Fruit fly (Drosophila melanogaster) whole organism, adult: Measurements from ENCODE around the gene Blimp-1.
A peak's percentile ranks its signal among the peaks of the same experiment; 100 is the strongest.

Source experiments
- CG11617 ChIP-seq: fragments of 200-800 bp; sonication (Bioruptor generic); optimal IDR thresholded peaks from 2 replicates; lab custom pipeline; 2017; ENCODE audit warnings: mild to moderate bottlenecking, missing biosample characterization, missing genetic modification reagents, missing genetic modification characterization
- CG12768 ChIP-seq: fragments of 200-800 bp; sonication (Bioruptor generic); optimal IDR thresholded peaks from 2 replicates; lab custom pipeline; 2017; ENCODE audit warnings: missing biosample characterization, missing genetic modification characterization, mild to moderate bottlenecking, moderate library complexity, missing genetic modification reagents
- CG14711 ChIP-seq: fragments of 200-800 bp; sonication (Bioruptor generic); optimal IDR thresholded peaks from 2 replicates; lab custom pipeline; 2018; ENCODE audit warnings: missing biosample characterization, mild to moderate bottlenecking, missing genetic modification characterization, moderate library complexity
- CG1620 ChIP-seq: fragments of 200-800 bp; sonication (Bioruptor generic); optimal IDR thresholded peaks from 2 replicates; lab custom pipeline; 2016; ENCODE audit warnings: missing biosample characterization, missing genetic modification characterization
- CG33017 ChIP-seq: fragments of 200-800 bp; sonication (Bioruptor generic); optimal IDR thresholded peaks from 2 replicates; lab custom pipeline; 2018; ENCODE audit warnings: missing biosample characterization, mild to moderate bottlenecking, missing genetic modification characterization, moderate library complexity
- CG5204 ChIP-seq: fragments of 200-800 bp; sonication (Bioruptor generic); optimal IDR thresholded peaks from 2 replicates; lab custom pipeline; 2016; ENCODE audit warnings: missing biosample characterization, missing genetic modification characterization
- CG7045 ChIP-seq: fragments of 200-800 bp; sonication (Bioruptor generic); optimal IDR thresholded peaks from 2 replicates; lab custom pipeline; 2017; ENCODE audit warnings: missing biosample characterization, mild to moderate bottlenecking, missing genetic modification characterization
- CG7101 ChIP-seq: fragments of 200-800 bp; sonication (Bioruptor generic); optimal IDR thresholded peaks from 2 replicates; lab custom pipeline; 2018; ENCODE audit warnings: missing biosample characterization, mild to moderate bottlenecking, missing genetic modification characterization, moderate library complexity
- Clk ChIP-seq: fragments of 200-800 bp; sonication (Bioruptor generic); optimal IDR thresholded peaks from 2 replicates; lab custom pipeline; 2017; ENCODE audit warnings: missing biosample characterization, missing genetic modification characterization
- Crg-1 ChIP-seq: fragments of 200-800 bp; sonication (Bioruptor generic); optimal IDR thresholded peaks from 2 replicates; lab custom pipeline; 2016; ENCODE audit warnings: missing biosample characterization, missing genetic modification characterization
- Hr96 ChIP-seq: fragments of 200-800 bp; sonication (Bioruptor generic); optimal IDR thresholded peaks from 2 replicates; lab custom pipeline; 2016; ENCODE audit warnings: missing biosample characterization, missing genetic modification characterization
- Mnt ChIP-seq: fragments of 200-800 bp; sonication (Bioruptor generic); optimal IDR thresholded peaks from 2 replicates; lab custom pipeline; 2016; ENCODE audit warnings: missing biosample characterization, mild to moderate bottlenecking, missing genetic modification characterization
- bab1 ChIP-seq: fragments of 200-800 bp; sonication (Bioruptor generic); optimal IDR thresholded peaks from 3 replicates; lab custom pipeline; 2019; ENCODE audit warnings: missing biosample characterization, mild to moderate bottlenecking, missing genetic modification characterization, moderate library complexity
- cic ChIP-seq: fragments of 200-800 bp; sonication (Bioruptor generic); optimal IDR thresholded peaks from 2 replicates; lab custom pipeline; 2017; ENCODE audit warnings: missing biosample characterization, mild to moderate bottlenecking, missing genetic modification characterization, moderate library complexity
- cnc ChIP-seq, 2 experiments: fragments of >200 bp; optimal IDR thresholded peaks; 2 replicates each; lab custom pipeline; 2017
- kay ChIP-seq: fragments of 200-800 bp; sonication (Bioruptor generic); peaks from one replicate; lab custom pipeline; 2016; ENCODE audit warnings: missing biosample characterization, missing genetic modification characterization, borderline replicate concordance
- ovo ChIP-seq: fragments of 200-800 bp; sonication (Bioruptor generic); optimal IDR thresholded peaks from 2 replicates; lab custom pipeline; 2016; ENCODE audit warnings: missing biosample characterization, missing genetic modification characterization
- pad ChIP-seq: fragments of 200-800 bp; sonication (Bioruptor generic); optimal IDR thresholded peaks from 3 replicates; lab custom pipeline; 2017; ENCODE audit warnings: missing biosample characterization, missing genetic modification characterization, mild to moderate bottlenecking, moderate library complexity, missing genetic modification reagents
- tj ChIP-seq: fragments of 200-800 bp; sonication (Bioruptor generic); optimal IDR thresholded peaks from 3 replicates; lab custom pipeline; 2017; ENCODE audit warnings: missing biosample characterization, mild to moderate bottlenecking, missing genetic modification characterization, moderate library complexity
- toe ChIP-seq: fragments of 200-800 bp; sonication (Bioruptor generic); optimal IDR thresholded peaks from 2 replicates; lab custom pipeline; 2016; ENCODE audit warnings: missing biosample characterization, missing genetic modification characterization

Blimp-1 gene

dm6 chr3L:5665434-5665833 lies 34.7 kb downstream of the Blimp-1 start:
- TF ChIP-seq Clk (no peak), CG12768 (GFP tag; lab: Kevin White, UChicago) (peak; percentile 22), CG33017 (tag; lab: Kevin White, UChicago) (no peak), cnc (optimal IDR thresholded peaks at IDR 0.05; lab: Kevin White, UChicago) (no peak)

dm6 chr3L:5666787-5667186 lies 36.0 kb downstream of the Blimp-1 start:
- no peak for TF ChIP-seq CG14711 (tag; lab: Kevin White, UChicago)
- no peak for TF ChIP-seq CG7101
- no peak for TF ChIP-seq cic
- TF ChIP-seq CG12768 (GFP tag; lab: Kevin White, UChicago): no peak
- no peak for TF ChIP-seq CG1620 (GFP tag; lab: Kevin White, UChicago)
- no peak for TF ChIP-seq kay (GFP tag; lab: Kevin White, UChicago)
- TF ChIP-seq toe (GFP tag; lab: Kevin White, UChicago): no peak
- no peak for TF ChIP-seq pad
- no peak for TF ChIP-seq Clk
- TF ChIP-seq ovo (GFP tag; lab: Kevin White, UChicago): no peak

- TF ChIP-seq CG7045 (GFP tag; lab: Kevin White, UChicago): no peak
- no peak for TF ChIP-seq CG14711 (tag; lab: Kevin White, UChicago)
- no peak for TF ChIP-seq tj
- TF ChIP-seq CG33017 (tag; lab: Kevin White, UChicago): no peak
- TF ChIP-seq CG11617 (GFP tag; lab: Kevin White, UChicago): no peak
- no peak for TF ChIP-seq toe (GFP tag; lab: Kevin White, UChicago)
- no peak for TF ChIP-seq cnc (optimal IDR thresholded peaks at IDR 0.05; lab: Kevin White, UChicago)
- TF ChIP-seq Crg-1 (GFP tag; lab: Kevin White, UChicago): no peak
- TF ChIP-seq cic: no peak
- TF ChIP-seq Mnt (GFP tag; lab: Kevin White, UChicago): no peak
- no peak for TF ChIP-seq CG12768 (GFP tag; lab: Kevin White, UChicago)
- TF ChIP-seq kay (GFP tag; lab: Kevin White, UChicago): no peak
- TF ChIP-seq ovo (GFP tag; lab: Kevin White, UChicago): no peak
- TF ChIP-seq pad: no peak
- TF ChIP-seq CG7101: no peak
- no peak for TF ChIP-seq CG1620 (GFP tag; lab: Kevin White, UChicago)
- TF ChIP-seq Clk: no peak
- no peak for TF ChIP-seq bab1 (GFP tag; lab: Kevin White, UChicago)
Measured at dm6 chr3L:5678241-5678905, 47.6 kb downstream of the Blimp-1 start.

- TF ChIP-seq CG7101 (no peak), Crg-1 (GFP tag; lab: Kevin White, UChicago) (no peak), bab1 (GFP tag; lab: Kevin White, UChicago) (no peak), toe (GFP tag; lab: Kevin White, UChicago) (no peak), CG11617 (GFP tag; lab: Kevin White, UChicago) (no peak), ovo (GFP tag; lab: Kevin White, UChicago) (no peak), kay (GFP tag; lab: Kevin White, UChicago) (no peak), CG7045 (GFP tag; lab: Kevin White, UChicago) (no peak), Clk (no peak), CG33017 (tag; lab: Kevin White, UChicago) (no peak), cic (no peak), cnc (optimal IDR thresholded peaks at IDR 0.05; lab: Kevin White, UChicago) (no peak), CG14711 (tag; lab: Kevin White, UChicago) (no peak), pad (no peak), CG12768 (GFP tag; lab: Kevin White, UChicago) (no peak), Hr96 (no peak), CG5204 (no peak), tj (no peak), Mnt (GFP tag; lab: Kevin White, UChicago) (no peak)
Measured at dm6 chr3L:5686274-5686673, 55.5 kb downstream of the Blimp-1 start.

dm6 chr3L:5690994-5691503 lies 60.3 kb downstream of the Blimp-1 start:
- TF ChIP-seq Clk: no peak
- no peak for TF ChIP-seq CG11617 (GFP tag; lab: Kevin White, UChicago)
- TF ChIP-seq CG33017 (tag; lab: Kevin White, UChicago): no peak
- no peak for TF ChIP-seq Hr96
- TF ChIP-seq CG7101: no peak
- no peak for TF ChIP-seq CG1620 (GFP tag; lab: Kevin White, UChicago)
